Worm (Caenorhabditis elegans): ENCODE data around the gene mab-10.

mab-10 gene

DNA sequence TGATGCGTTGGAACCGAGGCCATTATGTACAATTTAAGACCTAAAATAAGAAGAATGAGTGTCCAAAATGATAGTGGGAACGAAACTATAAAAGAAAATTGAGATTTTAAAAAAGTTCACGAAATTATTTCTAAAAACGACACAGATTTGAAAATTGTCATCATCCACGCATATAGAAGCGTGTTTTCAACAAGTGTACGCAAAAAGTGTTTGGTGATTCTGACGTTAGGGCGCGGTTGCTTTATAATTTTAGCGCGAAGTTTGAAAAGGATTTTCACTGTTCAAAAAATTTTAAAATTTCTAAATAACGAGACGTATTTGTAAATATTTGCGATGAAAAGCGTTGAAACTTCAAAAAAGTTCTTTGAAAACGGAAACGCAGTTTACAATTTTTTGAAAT is 35.5 kb downstream of the mab-10 start, which contains the start of gene cdc-48.1 (continued):
- TF ChIP-seq D1046.2 (GFP tag; IDR thresholded peaks at IDR 0.05) (peak; percentile 97), hif-1 (tag; optimal IDR thresholded peaks at IDR 0.05) (peak; percentile 89 to 97), skn-1 (tag; optimal IDR thresholded peaks at IDR 0.05) (peak; percentile 73), lin-38 (GFP tag; IDR thresholded peaks at IDR 0.05) (peak; percentile 100), fos-1 (tag; optimal IDR thresholded peaks at IDR 0.05) (peak; percentile 93), ctbp-1 (GFP tag; IDR thresholded peaks at IDR 0.05) (peak; percentile 99), duxl-1 (tag; optimal IDR thresholded peaks at IDR 0.05; ENCODE audit: poor library complexity) (peak; percentile 98), rbr-2 (tag; optimal IDR thresholded peaks at IDR 0.05) (peak; percentile 99), ceh-32 (tag; optimal IDR thresholded peaks at IDR 0.05; ENCODE audit: poor library complexity) (peak; percentile 81), lin-1 (GFP tag; IDR thresholded peaks at IDR 0.05) (peak; percentile 99), nhr-237 (tag; optimal IDR thresholded peaks at IDR 0.05) (peak; percentile 89), ceh-62 (tag; optimal IDR thresholded peaks at IDR 0.05) (peak; percentile 49), zip-11 (GFP tag; IDR thresholded peaks at IDR 0.05) (peak; percentile 75; the same call in 1 of the 2 replicates), egl-27 (tag; optimal IDR thresholded peaks at IDR 0.05) (peak; percentile 65), nhr-102 (tag; optimal IDR thresholded peaks at IDR 0.05) (peak; percentile 98), pha-4 (GFP tag; IDR thresholded peaks at IDR 0.05) (peak; percentile 99), pha-4 (tag; optimal IDR thresholded peaks at IDR 0.05) (peak; percentile 100), dmd-8 (GFP tag; IDR thresholded peaks at IDR 0.05) (peak; percentile 72; the same call in 1 of the 2 replicates), unc-62 (GFP tag; optimal IDR thresholded peaks at IDR 0.05 in 1 of 2) (peak; percentile 19 to 100), unc-62 (tag; optimal IDR thresholded peaks at IDR 0.05) (no peak), hlh-11 (tag; optimal IDR thresholded peaks at IDR 0.05) (peak; percentile 99), ceh-44 (GFP tag; IDR thresholded peaks at IDR 0.05) (peak; percentile 96), ces-1 (GFP tag; optimal IDR thresholded peaks at IDR 0.05) (peak; percentile 97), F49E8.2 (tag; optimal IDR thresholded peaks at IDR 0.05; ENCODE audit: borderline replicate concordance) (peak; percentile 97), spr-3 (GFP tag; optimal IDR thresholded peaks at IDR 0.05) (peak; percentile 98), lim-7 (GFP tag; IDR thresholded peaks at IDR 0.05) (peak; percentile 83), F44E2.7 (GFP tag; IDR thresholded peaks at IDR 0.05) (peak; percentile 95), mxl-2 (GFP tag; conservative IDR thresholded peaks at IDR 0.05) (peak; percentile 93), daf-8 (GFP tag; IDR thresholded peaks at IDR 0.05) (peak; percentile 92; the same call in 1 of the 2 replicates), jun-1 (tag; optimal IDR thresholded peaks at IDR 0.05) (peak; percentile 97), nhr-48 (tag; optimal IDR thresholded peaks at IDR 0.05) (peak; percentile 97), aly-2 (tag; optimal IDR thresholded peaks at IDR 0.05) (peak; percentile 90), madf-5 (GFP tag; IDR thresholded peaks at IDR 0.05) (peak; percentile 88 to 94; a peak in 3 of 4 replicates), ceh-28 (tag; optimal IDR thresholded peaks at IDR 0.05) (peak; percentile 72), mdl-1 (tag; optimal IDR thresholded peaks at IDR 0.05) (peak; percentile 73 to 98), lir-3 (tag; optimal IDR thresholded peaks at IDR 0.05) (peak; percentile 87), attf-4 (tag; optimal IDR thresholded peaks at IDR 0.05) (peak; percentile 73), ztf-11 (tag; optimal IDR thresholded peaks at IDR 0.05) (peak; percentile 58), saeg-2 (GFP tag; IDR thresholded peaks at IDR 0.05) (peak; percentile 98), lin-29 (GFP tag; IDR thresholded peaks at IDR 0.05) (peak; percentile 98), F37D6.2 (tag; optimal IDR thresholded peaks at IDR 0.05) (peak; percentile 97), Y75B8A.6 (GFP tag; IDR thresholded peaks at IDR 0.05) (peak; percentile 99), nhr-11 (tag; optimal IDR thresholded peaks at IDR 0.05) (peak; percentile 100), dmd-9 (GFP tag; IDR thresholded peaks at IDR 0.05) (peak; percentile 98), unc-130 (GFP tag; optimal IDR thresholded peaks at IDR 0.05) (peak; percentile 98), snpc-4 (tag; optimal IDR thresholded peaks at IDR 0.05) (peak; percentile 62), zfp-3 (GFP tag; conservative IDR thresholded peaks at IDR 0.05) (peak; percentile 100), ceh-20 (GFP tag; IDR thresholded peaks at IDR 0.05) (peak; percentile 100), mes-2 (tag; optimal IDR thresholded peaks at IDR 0.05; ENCODE audit: poor library complexity, severe bottlenecking) (peak; percentile 100), lsy-2 (tag; optimal IDR thresholded peaks at IDR 0.05) (peak; percentile 99), ZK337.2 (GFP tag; IDR thresholded peaks at IDR 0.05) (peak; percentile 97)
